Fruit fly (Drosophila melanogaster): Measurements from ENCODE around the gene MKP-4.

MKP-4 gene

DNA sequence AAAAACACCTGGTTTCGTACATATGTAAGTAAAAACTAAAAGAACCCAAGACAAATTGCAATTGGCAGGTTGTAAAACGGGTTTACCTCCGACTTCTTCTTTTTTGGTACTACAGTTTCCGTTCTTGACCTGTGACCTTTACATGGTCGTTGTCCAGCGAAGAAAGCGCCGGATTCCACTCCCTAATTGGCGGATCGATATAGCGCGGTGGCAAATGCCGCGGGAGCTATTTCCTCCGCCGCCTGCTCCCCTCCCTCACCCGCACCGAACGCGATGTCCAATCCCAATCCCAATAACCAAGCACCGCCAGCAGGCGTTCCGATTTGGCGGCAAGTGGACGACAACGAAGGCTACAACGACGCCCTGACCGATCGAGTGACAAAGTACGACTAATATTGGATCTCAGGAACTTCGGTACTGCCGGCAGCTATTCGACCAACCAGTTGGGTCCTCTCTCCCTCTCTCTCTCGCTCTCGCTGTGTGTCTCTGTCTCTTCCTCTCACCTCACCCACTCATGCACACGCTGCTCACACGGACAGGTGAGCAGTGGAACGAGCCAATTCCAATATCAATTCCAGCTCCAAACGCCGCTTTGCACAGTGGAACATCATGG lies 39.8 kb downstream of the MKP-4 start:
- TF ChIP-seq cas (GFP tag; IDR thresholded peaks at IDR 0.05) (0 out of 2 replicates have a peak, but pooled peaks have one; percentile 32), CG34224 (GFP tag; IDR thresholded peaks at IDR 0.05; ENCODE audit: partially characterized antibody) (0 out of 3 replicates have a peak, but pooled peaks have one; percentile 31), ci (GFP tag; IDR thresholded peaks at IDR 0.05) (peak; percentile 58; the same call in 2 of the 3 replicates), cg (GFP tag; optimal IDR thresholded peaks at IDR 0.05) (peak; percentile 67), fu2 (GFP tag; optimal IDR thresholded peaks at IDR 0.05) (no peak), bbx (GFP tag; IDR thresholded peaks at IDR 0.05; ENCODE audit: partially characterized antibody) (peak; percentile 37), Trl (optimal IDR thresholded peaks at IDR 0.05) (peak; percentile 74 to 83), Trl (GFP tag; optimal IDR thresholded peaks at IDR 0.05) (no peak), CG17361 (GFP tag; IDR thresholded peaks at IDR 0.05) (no peak), sob (GFP tag; IDR thresholded peaks at IDR 0.05) (0 out of 2 replicates have a peak, but pooled peaks have one; percentile 33), HLHmδ (GFP tag; optimal IDR thresholded peaks at IDR 0.05) (peak; percentile 85), Hr78 (GFP tag; optimal IDR thresholded peaks at IDR 0.05) (peak in 1 of 2 experiments; percentile 97), nom (GFP tag; optimal IDR thresholded peaks at IDR 0.05) (peak; percentile 29), E2f2 (GFP tag; IDR thresholded peaks at IDR 0.05) (peak; percentile 27; the same call in 1 of the 2 replicates), Nf-YB (GFP tag; optimal IDR thresholded peaks at IDR 0.05) (peak; percentile 75), Deaf1 (tag; optimal IDR thresholded peaks at IDR 0.05) (peak; percentile 74), NFAT (GFP tag; IDR thresholded peaks at IDR 0.05) (peak; percentile 35; the same call in 1 of the 2 replicates), CG6175 (GFP tag; IDR thresholded peaks at IDR 0.05) (peak; percentile 48; the same call in 1 of the 3 replicates), jumu (GFP tag; optimal IDR thresholded peaks at IDR 0.05) (peak; percentile 6), CG10366 (GFP tag; IDR thresholded peaks at IDR 0.05) (0 out of 2 replicates have a peak, but pooled peaks have one; percentile 11), CG13287 (GFP tag; IDR thresholded peaks at IDR 0.05; ENCODE audit: partially characterized antibody) (peak; percentile 35; the same call in 1 of the 2 replicates), ara (GFP tag; IDR thresholded peaks at IDR 0.05) (0 out of 2 replicates have a peak, but pooled peaks have one; percentile 21), CG12299 (tag; optimal IDR thresholded peaks at IDR 0.05) (no peak), CG16815 (GFP tag; optimal IDR thresholded peaks at IDR 0.05) (no peak), CG8478 (optimal IDR thresholded peaks at IDR 0.05) (peak; percentile 26), pho (GFP tag; optimal IDR thresholded peaks at IDR 0.05) (peak; percentile 11), Dll (GFP tag; IDR thresholded peaks at IDR 0.05; ENCODE audit: partially characterized antibody) (0 out of 4 replicates have a peak, but pooled peaks have one; percentile 18), chinmo (GFP tag; IDR thresholded peaks at IDR 0.05; ENCODE audit: partially characterized antibody) (0 out of 4 replicates have a peak, but pooled peaks have one; percentile 52), unc-4 (GFP tag; IDR thresholded peaks at IDR 0.05; ENCODE audit: partially characterized antibody) (peak; percentile 40; the same call in 1 of the 2 replicates), crol (GFP tag; IDR thresholded peaks at IDR 0.05) (peak; percentile 81), chm (GFP tag; IDR thresholded peaks at IDR 0.05) (peak; percentile 82; the same call in 1 of the 2 replicates), Hr3 (GFP tag; optimal IDR thresholded peaks at IDR 0.05) (no peak), Jarid2 (GFP tag; optimal IDR thresholded peaks at IDR 0.05) (peak; percentile 82), NC2α (GFP tag; optimal IDR thresholded peaks at IDR 0.05) (no peak), CG1832 (GFP tag; optimal IDR thresholded peaks at IDR 0.05) (peak; percentile 69), onecut (GFP tag; IDR thresholded peaks at IDR 0.05) (0 out of 2 replicates have a peak, but pooled peaks have one; percentile 9), HmgZ (tag; optimal IDR thresholded peaks at IDR 0.05) (peak; percentile 3), CG12219 (GFP tag; optimal IDR thresholded peaks at IDR 0.05) (no peak), CG6791 (GFP tag; IDR thresholded peaks at IDR 0.05; ENCODE audit: partially characterized antibody) (peak; percentile 47; the same call in 1 of the 3 replicates), Taf1 (GFP tag; IDR thresholded peaks at IDR 0.05) (no peak), CG13624 (GFP tag; optimal IDR thresholded peaks at IDR 0.05) (peak; percentile 18), Bgb (GFP tag; IDR thresholded peaks at IDR 0.05; ENCODE audit: partially characterized antibody) (peak; percentile 32; the same call in 1 of the 2 replicates), z (GFP tag; IDR thresholded peaks at IDR 0.05) (peak; percentile 51; the same call in 1 of the 3 replicates), Dbx (GFP tag; IDR thresholded peaks at IDR 0.05) (0 out of 3 replicates have a peak, but pooled peaks have one; percentile 29), crc (GFP tag; optimal IDR thresholded peaks at IDR 0.05) (no peak), da (GFP tag; optimal IDR thresholded peaks at IDR 0.05) (no peak), Med (GFP tag) (peak; percentile 43)

All from whole organism, embryonic.